Worm (Caenorhabditis elegans): ENCODE measurements around the gene npp-19.

npp-19 gene

DNA sequence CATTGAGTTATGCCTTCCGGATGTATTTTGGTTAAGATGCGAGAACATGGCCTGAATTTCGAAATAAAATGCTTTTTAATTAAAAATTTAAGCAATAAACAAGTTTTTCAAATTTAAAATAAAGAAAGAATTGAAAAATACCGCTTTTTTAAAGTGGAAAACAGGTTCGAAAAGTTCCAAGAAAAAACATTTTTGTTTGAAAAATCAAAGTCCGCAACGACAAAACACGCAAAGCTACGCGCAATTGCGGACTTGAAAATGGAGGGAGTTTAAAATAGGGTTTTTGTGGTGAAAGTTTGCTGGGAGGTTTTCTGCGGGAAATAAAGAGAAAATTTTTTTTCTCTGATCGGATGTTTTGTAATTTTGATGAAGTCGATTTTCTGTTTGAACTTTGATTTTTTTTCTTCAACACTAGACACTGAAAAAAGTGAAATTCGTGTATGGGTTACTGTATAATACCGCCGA lies at the start of gene npp-19 (continued):
- TF ChIP-seq lin-54 (GFP tag; optimal IDR thresholded peaks at IDR 0.05) (peak; percentile 99), sea-2 (GFP tag; IDR thresholded peaks at IDR 0.05) (no peak), die-1 (tag; optimal IDR thresholded peaks at IDR 0.05) (no peak), B0035.1 (tag; optimal IDR thresholded peaks at IDR 0.05) (no peak), aptf-3 (GFP tag; IDR thresholded peaks at IDR 0.05) (no peak), repo-1 (tag; optimal IDR thresholded peaks at IDR 0.05) (no peak), F55B11.4 (tag; optimal IDR thresholded peaks at IDR 0.05; ENCODE audit: borderline replicate concordance, insufficient read depth) (no peak), unc-130 (GFP tag; optimal IDR thresholded peaks at IDR 0.05) (no peak), T26A5.8 (tag; optimal IDR thresholded peaks at IDR 0.05) (no peak), ztf-3 (GFP tag; optimal IDR thresholded peaks at IDR 0.05) (no peak), Y95B8A.8 (GFP tag; IDR thresholded peaks at IDR 0.05) (no peak), attf-6 (GFP tag; IDR thresholded peaks at IDR 0.05) (no peak), lag-1 (GFP tag; IDR thresholded peaks at IDR 0.05) (no peak), ceh-79 (tag; optimal IDR thresholded peaks at IDR 0.05) (no peak), snpc-4 (GFP tag; optimal IDR thresholded peaks at IDR 0.05) (peak; percentile 32), snpc-4 (tag; optimal IDR thresholded peaks at IDR 0.05) (no peak), ceh-91 (GFP tag; IDR thresholded peaks at IDR 0.05) (no peak), xnd-1 (tag; optimal IDR thresholded peaks at IDR 0.05) (no peak), ekl-4 (GFP tag; IDR thresholded peaks at IDR 0.05) (no peak), nhr-27 (tag; optimal IDR thresholded peaks at IDR 0.05) (no peak), mes-4 (tag; optimal IDR thresholded peaks at IDR 0.05) (no peak), nfyb-1 (GFP tag; IDR thresholded peaks at IDR 0.05) (0 out of 2 replicates have a peak, but pooled peaks have one; percentile 34), egl-44 (GFP tag; IDR thresholded peaks at IDR 0.05) (no peak), F23B12.7 (tag; optimal IDR thresholded peaks at IDR 0.05; ENCODE audit: insufficient read depth) (peak; percentile 52), ceh-100 (GFP tag; IDR thresholded peaks at IDR 0.05) (no peak), mel-28 (tag; optimal IDR thresholded peaks at IDR 0.05; ENCODE audit: borderline replicate concordance) (no peak), ama-1 (optimal IDR thresholded peaks at IDR 0.05) (no peak), ama-1 (GFP tag; optimal IDR thresholded peaks at IDR 0.05) (no peak), madf-10 (tag; optimal IDR thresholded peaks at IDR 0.05) (no peak), B0261.1 (tag; optimal IDR thresholded peaks at IDR 0.05) (no peak)

DNA sequence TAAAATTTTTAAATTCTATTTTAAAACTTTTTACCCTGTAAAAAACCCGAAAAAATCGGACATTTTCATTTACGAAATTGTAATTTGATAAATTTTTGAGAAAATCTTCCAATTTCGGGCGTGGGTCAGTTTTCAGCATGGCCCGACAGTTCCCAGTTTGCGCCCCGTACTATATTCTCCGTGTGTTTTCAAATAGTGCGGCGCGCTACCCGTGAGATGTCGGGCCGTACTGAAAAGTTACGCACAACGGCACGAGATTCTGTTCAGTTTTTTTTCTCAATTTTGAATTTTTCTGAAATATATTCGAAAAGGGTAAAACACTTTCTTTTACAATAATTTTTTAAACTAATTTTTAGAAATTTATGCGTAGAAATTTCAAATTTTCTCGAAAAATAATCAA lies 48.8 kb upstream of the npp-19 start:
- TF ChIP-seq let-526 (GFP tag; IDR thresholded peaks at IDR 0.05) (no peak), F57C9.4 (tag; optimal IDR thresholded peaks at IDR 0.05) (no peak), T07F8.4 (tag; optimal IDR thresholded peaks at IDR 0.05) (no peak), F37B4.10 (GFP tag; IDR thresholded peaks at IDR 0.05) (no peak), mcd-1 (GFP tag; IDR thresholded peaks at IDR 0.05) (no peak), madf-10 (tag; optimal IDR thresholded peaks at IDR 0.05) (no peak), hmg-1.2 (GFP tag; IDR thresholded peaks at IDR 0.05) (peak; percentile 52), F52B5.7 (tag; optimal IDR thresholded peaks at IDR 0.05) (no peak), C17E4.6 (GFP tag; IDR thresholded peaks at IDR 0.05) (no peak), Y79H2A.3 (GFP tag; conservative IDR thresholded peaks at IDR 0.05) (no peak), ceh-27 (GFP tag; optimal IDR thresholded peaks at IDR 0.05) (no peak), ccch-3 (GFP tag; optimal IDR thresholded peaks at IDR 0.05) (no peak), unc-130 (GFP tag; optimal IDR thresholded peaks at IDR 0.05) (no peak), snpc-4 (GFP tag; optimal IDR thresholded peaks at IDR 0.05) (peak; percentile 15), snpc-4 (tag; optimal IDR thresholded peaks at IDR 0.05) (peak in 3 of 4 experiments; percentile 17 to 82 (median 72)), akir-1 (GFP tag; optimal IDR thresholded peaks at IDR 0.05) (no peak), Y53F4B.3 (GFP tag; IDR thresholded peaks at IDR 0.05) (no peak), T26A5.8 (tag; optimal IDR thresholded peaks at IDR 0.05) (no peak), nhr-80 (tag; optimal IDR thresholded peaks at IDR 0.05) (no peak), snpc-3.4 (tag; optimal IDR thresholded peaks at IDR 0.05) (no peak), ZK185.1 (tag; optimal IDR thresholded peaks at IDR 0.05; ENCODE audit: poor library complexity, severe bottlenecking) (no peak), snpc-1.1 (tag; optimal IDR thresholded peaks at IDR 0.05; ENCODE audit: insufficient read depth) (peak; percentile 48), sptf-2 (GFP tag; optimal IDR thresholded peaks at IDR 0.05) (no peak), zim-3 (tag; optimal IDR thresholded peaks at IDR 0.05) (no peak)

Data from whole organism, young adult.